Fruit fly (Drosophila melanogaster): ENCODE measurements around the gene eff.

The eff gene

dm6 chr3R:14721942-14722939 lies 18.9 kb downstream of the eff start:
- no peak for TF ChIP-seq MESR4 (GFP tag; optimal IDR thresholded peaks at IDR 0.05)
- TF ChIP-seq Max (GFP tag; optimal IDR thresholded peaks at IDR 0.05), result peak; percentile 24
- TF ChIP-seq br (optimal IDR thresholded peaks at IDR 0.05), result no peak
- TF ChIP-seq NC2α (GFP tag; optimal IDR thresholded peaks at IDR 0.05), result no peak
- TF ChIP-seq CG17829 (tag; optimal IDR thresholded peaks at IDR 0.05), result peak; percentile 68
- no peak; the same call in 2 of the 3 replicates for TF ChIP-seq CG16813 (GFP tag; IDR thresholded peaks at IDR 0.05; ENCODE audit: partially characterized antibody)
- peak; percentile 45; the same call in 1 of the 3 replicates for TF ChIP-seq Dbx (GFP tag; IDR thresholded peaks at IDR 0.05)
- peak; percentile 19; the same call in 1 of the 3 replicates for TF ChIP-seq CG7357 (GFP tag; IDR thresholded peaks at IDR 0.05)
- TF ChIP-seq Nf-YA (GFP tag; IDR thresholded peaks at IDR 0.05), result no peak; the same call in 1 of the 2 replicates
- peak; percentile 19 for TF ChIP-seq CG1792 (GFP tag; optimal IDR thresholded peaks at IDR 0.05)
- peak; percentile 89 for TF ChIP-seq CG1832 (GFP tag; optimal IDR thresholded peaks at IDR 0.05)
- peak; percentile 91 for TF ChIP-seq z (GFP tag; IDR thresholded peaks at IDR 0.05)
- TF ChIP-seq CG1529 (GFP tag; optimal IDR thresholded peaks at IDR 0.05), result peak; percentile 52
- TF ChIP-seq unc-4 (GFP tag; IDR thresholded peaks at IDR 0.05; ENCODE audit: partially characterized antibody), result 0 out of 2 replicates have a peak, but pooled peaks have one; percentile 15
- TF ChIP-seq pita (GFP tag; optimal IDR thresholded peaks at IDR 0.05), result no peak
- peak; percentile 12 for TF ChIP-seq CG18476 (GFP tag; optimal IDR thresholded peaks at IDR 0.05)
- TF ChIP-seq CG5953 (GFP tag; IDR thresholded peaks at IDR 0.05), result no peak
- TF ChIP-seq CG7372 (GFP tag; IDR thresholded peaks at IDR 0.05), result 0 out of 2 replicates have a peak, but pooled peaks have one; percentile 11
- peak; percentile 28 for TF ChIP-seq Lpt (GFP tag; optimal IDR thresholded peaks at IDR 0.05)
- peak; percentile 77 for TF ChIP-seq CG32767 (GFP tag; IDR thresholded peaks at IDR 0.05)
- TF ChIP-seq ci (GFP tag; IDR thresholded peaks at IDR 0.05), result peak; percentile 71; the same call in 2 of the 3 replicates
- peak; percentile 71 for TF ChIP-seq CG17361 (GFP tag; IDR thresholded peaks at IDR 0.05)
- TF ChIP-seq CG12071 (GFP tag; optimal IDR thresholded peaks at IDR 0.05), result peak; percentile 58
- no peak for TF ChIP-seq kah (GFP tag; optimal IDR thresholded peaks at IDR 0.05)
- peak; percentile 74 for TF ChIP-seq Drgx (GFP tag; IDR thresholded peaks at IDR 0.05)
- peak; percentile 66 for TF ChIP-seq CG12219 (GFP tag; optimal IDR thresholded peaks at IDR 0.05)
- TF ChIP-seq CG4707 (GFP tag; optimal IDR thresholded peaks at IDR 0.05), result no peak
- TF ChIP-seq bab2 (GFP tag; optimal IDR thresholded peaks at IDR 0.05), result peak; percentile 76
- TF ChIP-seq slou (GFP tag; optimal IDR thresholded peaks at IDR 0.05), result no peak
- TF ChIP-seq ash1 (GFP tag; optimal IDR thresholded peaks at IDR 0.05), result no peak
- no peak for TF ChIP-seq HLH4C (GFP tag; IDR thresholded peaks at IDR 0.05; ENCODE audit: partially characterized antibody)
- no peak for TF ChIP-seq TFAM (GFP tag; optimal IDR thresholded peaks at IDR 0.05)
- TF ChIP-seq gt (GFP tag; IDR thresholded peaks at IDR 0.05), result no peak
- TF ChIP-seq zen2 (GFP tag; IDR thresholded peaks at IDR 0.05; ENCODE audit: partially characterized antibody), result no peak
- TF ChIP-seq CG8924 (tag; optimal IDR thresholded peaks at IDR 0.05), result peak; percentile 70
- peak; percentile 50 for TF ChIP-seq CG2875 (GFP tag; optimal IDR thresholded peaks at IDR 0.05)
- no peak for TF ChIP-seq vnd (GFP tag; IDR thresholded peaks at IDR 0.05; ENCODE audit: partially characterized antibody)
- TF ChIP-seq CG8478 (optimal IDR thresholded peaks at IDR 0.05), result no peak
- TF ChIP-seq Hey (tag; optimal IDR thresholded peaks at IDR 0.05), result no peak
- TF ChIP-seq fd102C (GFP tag; optimal IDR thresholded peaks at IDR 0.05), result peak; percentile 40
- TF ChIP-seq Sox102F (GFP tag; optimal IDR thresholded peaks at IDR 0.05), result peak; percentile 84
- TF ChIP-seq ac (GFP tag; optimal IDR thresholded peaks at IDR 0.05), result peak; percentile 32
- peak; percentile 19 for TF ChIP-seq CG6254 (GFP tag; optimal IDR thresholded peaks at IDR 0.05)
- TF ChIP-seq rib (GFP tag; IDR thresholded peaks at IDR 0.05), result peak; percentile 30; the same call in 1 of the 2 replicates
- TF ChIP-seq ssp (GFP tag; IDR thresholded peaks at IDR 0.05), result 0 out of 2 replicates have a peak, but pooled peaks have one; percentile 20
- peak; percentile 59 for TF ChIP-seq CG10979 (tag; optimal IDR thresholded peaks at IDR 0.05)
- TF ChIP-seq dan (GFP tag; IDR thresholded peaks at IDR 0.05), result no peak
- peak; percentile 74 for TF ChIP-seq Xbp1 (GFP tag; optimal IDR thresholded peaks at IDR 0.05)

Measured in whole organism, embryonic.